Worm (Caenorhabditis elegans) whole organism, L2 larva: Measurements from ENCODE around the gene T23F2.3.

ENCODE experiments used
- F13H6.1 ChIP-seq: sonication (generic microtip); optimal IDR thresholded peaks from 2 replicates; lab custom pipeline; 2016; ENCODE audit warnings: missing genetic modification characterization, missing compliant biosample characterization
- R02D3.7 ChIP-seq: fragments of 150-350 bp; optimal IDR thresholded peaks from 2 replicates; lab custom pipeline; 2014; ENCODE audit warnings: missing biosample characterization, missing genetic modification characterization
- alr-1 ChIP-seq: fragments of 150-350 bp; optimal IDR thresholded peaks from 2 replicates; lab custom pipeline; 2014; ENCODE audit warnings: missing biosample characterization, missing genetic modification characterization
- ama-1 ChIP-seq: fragments of 150-350 bp; optimal IDR thresholded peaks from 2 replicates; lab custom pipeline; 2018; ENCODE audit warnings: inconsistent platforms
- blmp-1 ChIP-seq: sonication (generic microtip); optimal IDR thresholded peaks from 2 replicates; lab custom pipeline; 2017; ENCODE audit warnings: missing genetic modification characterization, mild to moderate bottlenecking, missing compliant biosample characterization, antibody characterized with exemption, moderate library complexity; ENCODE audit not compliant: insufficient read depth
- ceh-16 ChIP-seq: fragments of 150-350 bp; optimal IDR thresholded peaks from 2 replicates; lab custom pipeline; 2014; ENCODE audit warnings: missing biosample characterization, missing genetic modification characterization
- ceh-82 ChIP-seq: fragments of 150-350 bp; optimal IDR thresholded peaks from 2 replicates; lab custom pipeline; 2014; ENCODE audit warnings: missing biosample characterization, missing genetic modification characterization
- crh-2 ChIP-seq: sonication (generic microtip); optimal IDR thresholded peaks from 2 replicates; lab custom pipeline; 2017; ENCODE audit warnings: missing biosample characterization, missing genetic modification characterization
- dmd-4 ChIP-seq: sonication (generic microtip); optimal IDR thresholded peaks from 2 replicates; lab custom pipeline; 2017; ENCODE audit warnings: missing biosample characterization, missing genetic modification characterization
- egl-27 ChIP-seq: sonication (generic microtip); optimal IDR thresholded peaks from 3 replicates; lab custom pipeline; 2017; ENCODE audit warnings: missing biosample characterization, missing genetic modification reagents, missing genetic modification characterization
- elt-1 ChIP-seq: fragments of 150-350 bp; optimal IDR thresholded peaks from 2 replicates; lab custom pipeline; 2014; ENCODE audit warnings: missing biosample characterization, missing genetic modification characterization
- gmeb-1 ChIP-seq: fragments of 150-350 bp; optimal IDR thresholded peaks from 2 replicates; lab custom pipeline; 2014; ENCODE audit warnings: missing biosample characterization, missing genetic modification characterization
- lin-11 ChIP-seq: fragments of 150-350 bp; sonication (generic microtip); optimal IDR thresholded peaks from 2 replicates; lab custom pipeline; 2014; ENCODE audit warnings: missing biosample characterization, missing genetic modification characterization, inconsistent platforms, mixed read lengths
- lin-13 ChIP-seq: fragments of 150-350 bp; optimal IDR thresholded peaks from 2 replicates; lab custom pipeline; 2014; ENCODE audit warnings: missing biosample characterization, missing genetic modification reagents, missing genetic modification characterization
- lin-39 ChIP-seq: fragments of 150-350 bp; optimal IDR thresholded peaks from 2 replicates; lab custom pipeline; 2014; ENCODE audit warnings: missing biosample characterization, missing genetic modification reagents, missing genetic modification characterization
- lsy-2 ChIP-seq, 2 experiments: fragments of 150-350 bp in 1 of 2; sonication (generic microtip) in 1 of 2; optimal IDR thresholded peaks; 2 replicates each; lab custom pipeline; 2014 to 2017; ENCODE audit warnings: missing biosample characterization in 2 of 2, missing genetic modification characterization in 2 of 2
- mab-5 ChIP-seq: fragments of 150-350 bp; optimal IDR thresholded peaks from 2 replicates; lab custom pipeline; 2014; ENCODE audit warnings: missing biosample characterization, missing genetic modification characterization
- nhr-129 ChIP-seq: fragments of 150-350 bp; optimal IDR thresholded peaks from 2 replicates; lab custom pipeline; 2014; ENCODE audit warnings: missing biosample characterization, missing genetic modification characterization
- nhr-21 ChIP-seq: fragments of 150-350 bp; optimal IDR thresholded peaks from 2 replicates; lab custom pipeline; 2014; ENCODE audit warnings: missing biosample characterization, missing genetic modification characterization
- nhr-23 ChIP-seq: fragments of 150-350 bp; optimal IDR thresholded peaks from 2 replicates; lab custom pipeline; 2014; ENCODE audit warnings: missing biosample characterization, missing genetic modification reagents, missing genetic modification characterization
- nhr-237 ChIP-seq: fragments of 150-350 bp; optimal IDR thresholded peaks from 2 replicates; lab custom pipeline; 2014; ENCODE audit warnings: missing biosample characterization, missing genetic modification characterization
- nhr-6 ChIP-seq: fragments of 150-350 bp; optimal IDR thresholded peaks from 2 replicates; lab custom pipeline; 2014; ENCODE audit warnings: missing biosample characterization, missing genetic modification characterization
- peb-1 ChIP-seq: fragments of 150-350 bp; optimal IDR thresholded peaks from 2 replicates; lab custom pipeline; 2014; ENCODE audit warnings: missing biosample characterization, missing genetic modification characterization
- skn-1 ChIP-seq: sonication (generic microtip); optimal IDR thresholded peaks from 2 replicates; lab custom pipeline; 2017; ENCODE audit warnings: missing biosample characterization, missing genetic modification characterization
- sma-9 ChIP-seq, 2 experiments: fragments of 150-350 bp in 1 of 2; sonication (generic microtip) in 1 of 2; optimal IDR thresholded peaks; 2 replicates each; lab custom pipeline; 2014 to 2016; ENCODE audit warnings: missing genetic modification characterization in 2 of 2, mild to moderate bottlenecking in 1 of 2, missing biosample characterization in 1 of 2, missing compliant biosample characterization in 1 of 2, missing genetic modification reagents in 1 of 2, moderate library complexity in 1 of 2
- snpc-4 ChIP-seq: fragments of 150-350 bp; optimal IDR thresholded peaks from 2 replicates; lab custom pipeline; 2014; ENCODE audit warnings: missing biosample characterization, missing genetic modification characterization
- unc-55 ChIP-seq: fragments of 150-350 bp; sonication (generic microtip); optimal IDR thresholded peaks from 3 replicates; lab custom pipeline; 2014; ENCODE audit warnings: missing biosample characterization, missing genetic modification reagents, missing genetic modification characterization
- unc-62 ChIP-seq: fragments of 150-350 bp; optimal IDR thresholded peaks from 2 replicates; lab custom pipeline; 2014; ENCODE audit warnings: missing biosample characterization, missing genetic modification reagents, missing genetic modification characterization
- ztf-1 ChIP-seq: fragments of 200-800 bp; sonication (Bioruptor generic); conservative IDR thresholded peaks from 2 replicates; pipeline ENCODE4 v1.3.6; 2022; ENCODE audit warnings: missing genetic modification characterization, missing compliant biosample characterization
- ztf-4 ChIP-seq: fragments of 150-350 bp; optimal IDR thresholded peaks from 2 replicates; lab custom pipeline; 2014; ENCODE audit warnings: missing biosample characterization, missing genetic modification characterization

Gene T23F2.3

DNA sequence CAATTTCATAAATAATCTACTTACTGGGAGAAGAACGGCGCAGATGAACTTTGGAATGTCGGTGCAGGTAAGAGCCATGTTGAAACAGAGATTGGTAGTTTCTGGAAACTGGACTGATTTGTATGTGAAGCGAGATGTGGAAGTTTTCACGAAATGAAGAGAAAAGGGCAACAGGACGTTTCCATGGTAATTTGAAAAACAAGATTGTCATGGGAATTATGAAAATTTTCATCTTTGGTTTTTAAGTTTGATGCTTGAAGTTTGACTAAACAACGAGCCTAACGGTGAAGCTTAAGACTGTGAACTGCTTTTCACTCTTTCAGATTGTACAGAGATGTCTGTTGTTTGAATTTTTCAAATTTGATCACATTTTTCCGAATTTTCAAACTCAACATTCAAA, at the start of gene T23F2.3:
T23F2.3 (minus strand) TSS at position 101 of the 400 bp plus-strand sequence.
- no peak for TF ChIP-seq alr-1 (tag; lab: Kevin White, UChicago)

ce11 chrX:5557966-5558365, 45.8 kb upstream of the T23F2.3 start, which contains the start of gene C38C5.1:
Gene C38C5.1, plus strand, starts transcription at chrX:5558055.
- no peak for TF ChIP-seq ceh-16 (tag; lab: Kevin White, UChicago)

DNA sequence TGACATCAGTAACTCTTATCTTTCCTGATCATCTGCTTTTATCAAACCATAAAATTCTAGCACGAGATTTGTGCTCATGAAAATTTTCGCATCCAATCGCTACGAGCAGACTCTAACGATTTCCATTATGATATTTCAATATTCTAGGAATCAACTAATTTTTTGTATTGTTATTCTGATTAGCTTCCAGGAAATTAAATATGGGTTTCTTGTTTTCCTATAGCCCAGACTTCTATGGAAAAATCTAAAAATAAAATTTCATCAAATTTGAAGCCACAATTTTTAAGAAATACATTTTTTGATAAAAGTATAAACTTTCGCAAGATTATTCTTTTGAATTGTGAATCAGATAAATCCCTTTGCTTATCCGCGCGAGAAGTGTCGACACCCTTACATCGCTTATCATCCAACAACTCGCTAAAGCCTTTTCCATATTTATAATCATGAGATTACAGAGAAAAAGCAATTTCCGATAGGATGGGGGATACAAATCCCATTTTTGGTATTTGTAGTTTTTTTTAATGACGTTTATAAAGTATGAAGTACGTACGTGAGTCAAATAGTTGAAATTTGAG, 43.0 kb upstream of the T23F2.3 start:
- TF ChIP-seq sma-9 (GFP tag; optimal IDR thresholded peaks at IDR 0.05; lab: Kevin White, UChicago): no peak
- TF ChIP-seq sma-9 (tag; optimal IDR thresholded peaks at IDR 0.05; lab: Kevin White, UChicago): no peak
- TF ChIP-seq nhr-237: no peak
- no peak for TF ChIP-seq ceh-16 (tag; lab: Kevin White, UChicago)
- no peak for TF ChIP-seq ceh-82 (tag; lab: Kevin White, UChicago)
- no peak for TF ChIP-seq blmp-1 (tag; lab: Kevin White, UChicago)
- TF ChIP-seq nhr-129 (tag; lab: Kevin White, UChicago): no peak
- TF ChIP-seq snpc-4 (tag; lab: Kevin White, UChicago): no peak
- no peak for TF ChIP-seq dmd-4
- TF ChIP-seq lsy-2 (tag; optimal IDR thresholded peaks at IDR 0.05; lab: Kevin White, UChicago): no peak
- TF ChIP-seq mab-5: no peak
- TF ChIP-seq crh-2 (tag; lab: Kevin White, UChicago): no peak

- TF ChIP-seq nhr-237: no peak
- peak; percentile 6 for TF ChIP-seq lin-11 (tag; lab: Kevin White, UChicago)
- TF ChIP-seq F13H6.1: no peak
Measured at ce11 chrX:5552652-5553051, 40.5 kb upstream of the T23F2.3 start, which contains the start of gene ifta-1. Gene ifta-1, minus strand, starts transcription at chrX:5552752.

DNA sequence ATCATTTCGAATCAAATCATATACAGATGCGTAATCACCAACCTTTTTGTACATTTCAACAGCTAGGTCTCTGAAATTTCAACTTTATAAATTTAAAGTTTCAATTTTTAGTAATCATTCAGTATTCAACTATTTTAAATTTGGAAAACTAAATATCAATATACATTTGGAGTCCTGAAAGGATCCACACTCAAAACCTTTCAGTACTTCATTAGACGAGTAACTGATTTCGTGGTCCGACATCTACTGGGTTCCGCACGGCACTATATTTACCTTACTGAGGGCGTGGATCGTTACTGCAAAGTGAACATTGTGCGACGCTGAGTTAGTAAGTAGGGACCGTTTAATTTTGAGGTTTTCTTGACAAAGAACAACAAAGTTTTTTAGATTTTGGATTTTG, 35.7 kb upstream of the T23F2.3 start:
- TF ChIP-seq ztf-1 (GFP tag; lab: Robert Waterston, UW) (no peak), lin-13 (GFP tag; lab: Kevin White, UChicago) (no peak), ama-1 (lab: Kevin White, UChicago) (no peak), unc-62 (GFP tag; lab: Kevin White, UChicago) (no peak), crh-2 (tag; lab: Kevin White, UChicago) (no peak), nhr-6 (tag; lab: Kevin White, UChicago) (no peak), peb-1 (tag; lab: Kevin White, UChicago) (no peak), F13H6.1 (no peak), ztf-4 (no peak), unc-55 (no peak), gmeb-1 (no peak), egl-27 (tag; lab: Kevin White, UChicago) (no peak), lin-11 (tag; lab: Kevin White, UChicago) (no peak), lin-39 (tag; lab: Kevin White, UChicago) (no peak), skn-1 (no peak), ceh-16 (tag; lab: Kevin White, UChicago) (no peak)

ce11 chrX:5543651-5544050, 31.5 kb upstream of the T23F2.3 start, which contains the start of gene C54G7.1:
Gene C54G7.1, plus strand, starts transcription at chrX:5543951.
- TF ChIP-seq ztf-4 (no peak), nhr-6 (tag; lab: Kevin White, UChicago) (no peak)

ce11 chrX:5538416-5538815, 26.3 kb upstream of the T23F2.3 start, which contains the start of gene lgx-1:
Gene lgx-1, minus strand, starts transcription at chrX:5538516.
- TF ChIP-seq gmeb-1: no peak
- no peak for TF ChIP-seq lin-13 (GFP tag; lab: Kevin White, UChicago)
- no peak for TF ChIP-seq nhr-21
- no peak for TF ChIP-seq ceh-16 (tag; lab: Kevin White, UChicago)
- no peak for TF ChIP-seq blmp-1 (tag; lab: Kevin White, UChicago)
- no peak for TF ChIP-seq mab-5
- no peak for TF ChIP-seq elt-1 (tag; lab: Kevin White, UChicago)
- TF ChIP-seq dmd-4: no peak
- no peak for TF ChIP-seq lsy-2 (tag; optimal IDR thresholded peaks at IDR 0.05; lab: Kevin White, UChicago)
- no peak for TF ChIP-seq nhr-23 (tag; lab: Kevin White, UChicago)
- no peak for TF ChIP-seq R02D3.7
- TF ChIP-seq alr-1 (tag; lab: Kevin White, UChicago): no peak
- TF ChIP-seq crh-2 (tag; lab: Kevin White, UChicago): no peak
